Fruit fly (Drosophila melanogaster) whole organism, pupa: Measurements from ENCODE around the gene CG2162.

Source experiments
- CG10348 ChIP-seq: fragments of 200-800 bp; sonication (Bioruptor generic); IDR thresholded peaks from 2 replicates; pipeline ENCODE4 v1.3.6; 2022; ENCODE audit warnings: missing biosample characterization, missing genetic modification characterization
- CG15710 ChIP-seq: fragments of 200-800 bp; sonication (Bioruptor generic); optimal IDR thresholded peaks from 2 replicates; lab custom pipeline; 2018; ENCODE audit warnings: missing biosample characterization, mild to moderate bottlenecking, missing genetic modification characterization, moderate library complexity
- CG4496 ChIP-seq: fragments of 200-800 bp; sonication (Bioruptor generic); IDR thresholded peaks from 3 replicates; pipeline ENCODE4 v1.3.6; 2022; ENCODE audit warnings: missing biosample characterization, missing genetic modification characterization
- Pif1A ChIP-seq: fragments of 200-800 bp; sonication (Bioruptor generic); optimal IDR thresholded peaks from 3 replicates; lab custom pipeline; 2016; ENCODE audit warnings: missing biosample characterization, missing genetic modification characterization
- gl ChIP-seq: fragments of 200-800 bp; sonication (Bioruptor generic); optimal IDR thresholded peaks from 2 replicates; lab custom pipeline; 2018; ENCODE audit warnings: missing biosample characterization, mild to moderate bottlenecking, missing genetic modification characterization

DNA sequence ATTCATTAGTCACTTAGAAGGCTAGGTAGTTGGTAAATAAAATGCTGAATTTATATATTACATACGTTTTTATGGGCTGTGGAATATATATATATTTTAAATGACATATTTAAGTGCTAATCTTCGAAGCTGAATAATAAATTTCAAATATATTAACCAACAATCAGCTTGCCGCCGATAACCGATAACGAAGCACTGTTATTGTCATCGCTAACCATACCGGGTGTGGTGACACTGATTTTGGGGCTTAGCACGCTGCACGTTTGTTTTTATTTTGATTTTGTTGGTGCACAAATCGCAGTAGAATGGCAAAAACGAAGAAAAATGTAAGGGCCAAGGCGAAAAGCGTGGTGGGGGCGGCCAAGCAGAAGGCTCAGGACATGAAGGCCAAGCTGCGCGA lies 19.9 kb downstream of the CG2162 start, which contains the start of gene CG16753:
- no peak for TF ChIP-seq CG15710 (tag; lab: Kevin White, UChicago)
- TF ChIP-seq CG10348 (GFP tag; lab: Robert Waterston, UW), result no peak
- TF ChIP-seq gl (tag; lab: Kevin White, UChicago), result no peak
- TF ChIP-seq CG4496 (GFP tag; lab: Robert Waterston, UW), result no peak
- no peak for TF ChIP-seq Pif1A (GFP tag; lab: Kevin White, UChicago)
